Fruit fly (Drosophila melanogaster) whole organism, embryonic: Measurements from ENCODE around the gene Syx18.

ENCODE experiments used
- Aef1 ChIP-seq: fragments of 200-800 bp; sonication (Bioruptor generic); IDR thresholded peaks from 3 replicates; pipeline ENCODE4 v1.3.6; 2022; ENCODE audit warnings: missing biosample characterization, missing genetic modification characterization
- Bgb ChIP-seq: fragments of 200-800 bp; sonication (Bioruptor generic); IDR thresholded peaks from 2 replicates; pipeline ENCODE4 v1.3.6; 2022; ENCODE audit warnings: missing biosample characterization, missing genetic modification characterization; ENCODE audit not compliant: partially characterized antibody
- CG11456 ChIP-seq: fragments of 200-800 bp; sonication (Bioruptor generic); IDR thresholded peaks from 3 replicates; pipeline ENCODE4 v1.3.6; 2022; ENCODE audit warnings: missing biosample characterization, missing genetic modification characterization
- CG12391 ChIP-seq: fragments of 200-800 bp; sonication (Bioruptor generic); optimal IDR thresholded peaks from 3 replicates; lab custom pipeline; 2018; ENCODE audit warnings: missing biosample characterization, mild to moderate bottlenecking, missing genetic modification characterization, moderate library complexity
- CG12942 ChIP-seq: fragments of 200-800 bp; sonication (Bioruptor generic); optimal IDR thresholded peaks from 3 replicates; lab custom pipeline; 2016; ENCODE audit warnings: missing biosample characterization, missing genetic modification characterization
- CG13894 ChIP-seq: fragments of 200-800 bp; sonication (Bioruptor generic); optimal IDR thresholded peaks from 3 replicates; lab custom pipeline; 2018; ENCODE audit warnings: missing biosample characterization, mild to moderate bottlenecking, missing genetic modification characterization, moderate library complexity
- CG15601 ChIP-seq: fragments of 200-800 bp; sonication (Bioruptor generic); optimal IDR thresholded peaks from 3 replicates; lab custom pipeline; 2019; ENCODE audit warnings: missing biosample characterization, mild to moderate bottlenecking, missing genetic modification characterization, moderate library complexity
- CG16813 ChIP-seq: fragments of 200-800 bp; sonication (Bioruptor generic); IDR thresholded peaks from 3 replicates; pipeline ENCODE4 v1.3.6; 2022; ENCODE audit warnings: missing biosample characterization, missing genetic modification characterization; ENCODE audit not compliant: partially characterized antibody
- CG17912 ChIP-seq: fragments of 200-800 bp; sonication (Bioruptor generic); optimal IDR thresholded peaks from 2 replicates; lab custom pipeline; 2018; ENCODE audit warnings: missing biosample characterization, mild to moderate bottlenecking, missing genetic modification characterization
- CG1832 ChIP-seq: fragments of 200-800 bp; sonication (Bioruptor generic); optimal IDR thresholded peaks from 2 replicates; lab custom pipeline; 2017; ENCODE audit warnings: missing biosample characterization, mild to moderate bottlenecking, missing genetic modification characterization, inconsistent platforms
- CG18619 ChIP-seq: fragments of 200-800 bp; sonication (Bioruptor generic); optimal IDR thresholded peaks from 3 replicates; lab custom pipeline; 2017; ENCODE audit warnings: missing biosample characterization, mild to moderate bottlenecking, missing genetic modification characterization
- CG2199 ChIP-seq: fragments of 200-800 bp; sonication (Bioruptor generic); IDR thresholded peaks from 3 replicates; pipeline ENCODE4 v1.3.6; 2022; ENCODE audit warnings: missing biosample characterization, missing genetic modification characterization
- CG31365 ChIP-seq: fragments of 200-800 bp; sonication (Bioruptor generic); optimal IDR thresholded peaks from 2 replicates; lab custom pipeline; 2018; ENCODE audit warnings: missing biosample characterization, mild to moderate bottlenecking, missing genetic modification characterization
- CG4820 ChIP-seq: fragments of 200-800 bp; sonication (Bioruptor generic); optimal IDR thresholded peaks from 3 replicates; lab custom pipeline; 2016; ENCODE audit warnings: missing biosample characterization, missing genetic modification characterization
- Camta ChIP-seq: fragments of 200-800 bp; sonication (Bioruptor generic); optimal IDR thresholded peaks from 2 replicates; lab custom pipeline; 2016; ENCODE audit warnings: missing biosample characterization, missing genetic modification characterization
- D ChIP-seq, 2 experiments: fragments of 200-800 bp in 1 of 2; fragments of >200 bp in 1 of 2; sonication (Bioruptor generic) in 1 of 2; optimal IDR thresholded peaks; 2 replicates in 1 of 2; 3 replicates in 1 of 2; lab custom pipeline; 2017; ENCODE audit warnings: mild to moderate bottlenecking in 1 of 2, missing biosample characterization in 1 of 2, missing genetic modification characterization in 1 of 2, missing genetic modification reagents in 1 of 2
- H15 ChIP-seq: fragments of 200-800 bp; sonication (Bioruptor generic); IDR thresholded peaks from 3 replicates; pipeline ENCODE4 v1.3.6; 2022; ENCODE audit warnings: missing biosample characterization, missing genetic modification characterization
- HLH3B ChIP-seq: fragments of 200-800 bp; sonication (Bioruptor generic); IDR thresholded peaks from 2 replicates; pipeline ENCODE4 v1.3.6; 2022; ENCODE audit warnings: missing biosample characterization, missing genetic modification characterization
- HLH54F ChIP-seq: fragments of 200-800 bp; sonication (Bioruptor generic); optimal IDR thresholded peaks from 3 replicates; lab custom pipeline; 2016; ENCODE audit warnings: missing biosample characterization, missing genetic modification characterization
- Med ChIP-seq: fragments of 200-800 bp; sonication (Bioruptor generic); peaks from one replicate; lab custom pipeline; 2016; ENCODE audit warnings: missing biosample characterization, missing genetic modification characterization, mild to moderate bottlenecking, inconsistent platforms, moderate library complexity
- Meics ChIP-seq: fragments of 200-800 bp; sonication (Bioruptor generic); optimal IDR thresholded peaks from 2 replicates; lab custom pipeline; 2017; ENCODE audit warnings: missing biosample characterization, mild to moderate bottlenecking, missing genetic modification characterization
- Neu2 ChIP-seq: fragments of 200-800 bp; sonication (Bioruptor generic); optimal IDR thresholded peaks from 3 replicates; lab custom pipeline; 2016; ENCODE audit warnings: missing biosample characterization, missing genetic modification characterization, borderline replicate concordance
- Optix ChIP-seq: fragments of 200-800 bp; sonication (Bioruptor generic); IDR thresholded peaks from 3 replicates; pipeline ENCODE4 v1.3.6; 2022; ENCODE audit warnings: missing biosample characterization, missing genetic modification characterization
- Ptx1 ChIP-seq: fragments of 200-800 bp; sonication (Bioruptor generic); IDR thresholded peaks from 2 replicates; pipeline ENCODE4 v1.3.6; 2022; ENCODE audit warnings: missing biosample characterization, missing genetic modification characterization
- az2 ChIP-seq: fragments of 200-800 bp; sonication (Bioruptor generic); optimal IDR thresholded peaks from 3 replicates; lab custom pipeline; 2016; ENCODE audit warnings: missing biosample characterization, missing genetic modification characterization
- cad ChIP-seq: fragments of >200 bp; optimal IDR thresholded peaks from 2 replicates; lab custom pipeline; 2017; ENCODE audit warnings: missing biosample characterization, missing genetic modification characterization
- chn ChIP-seq: fragments of 200-800 bp; sonication (Bioruptor generic); optimal IDR thresholded peaks from 2 replicates; lab custom pipeline; 2016; ENCODE audit warnings: missing biosample characterization, missing genetic modification characterization
- esg ChIP-seq: fragments of 200-800 bp; sonication (Bioruptor generic); conservative IDR thresholded peaks from 2 replicates; pipeline ENCODE4 v1.3.6; 2022; ENCODE audit warnings: missing biosample characterization, missing genetic modification characterization
- fu2 ChIP-seq: fragments of 200-800 bp; sonication (Bioruptor generic); optimal IDR thresholded peaks from 2 replicates; lab custom pipeline; 2016; ENCODE audit warnings: missing biosample characterization, missing genetic modification characterization
- gcm ChIP-seq: fragments of 200-800 bp; sonication (Bioruptor generic); optimal IDR thresholded peaks from 2 replicates; lab custom pipeline; 2019; ENCODE audit warnings: missing biosample characterization, mild to moderate bottlenecking, missing genetic modification characterization, moderate library complexity
- hth ChIP-seq: fragments of >200 bp; optimal IDR thresholded peaks from 2 replicates; lab custom pipeline; 2017; ENCODE audit warnings: inconsistent platforms
- knrl ChIP-seq: fragments of 200-800 bp; sonication (Bioruptor generic); IDR thresholded peaks from 3 replicates; pipeline ENCODE4 v1.3.6; 2022; ENCODE audit warnings: missing biosample characterization, missing genetic modification characterization; ENCODE audit not compliant: partially characterized antibody
- lbe ChIP-seq: fragments of 200-800 bp; sonication (Bioruptor generic); optimal IDR thresholded peaks from 2 replicates; lab custom pipeline; 2016; ENCODE audit warnings: missing biosample characterization, mild to moderate bottlenecking, missing genetic modification characterization
- pho ChIP-seq: fragments of 200-800 bp; sonication (Bioruptor generic); optimal IDR thresholded peaks from 2 replicates; lab custom pipeline; 2016; ENCODE audit warnings: missing biosample characterization, missing genetic modification characterization
- pum ChIP-seq: fragments of 200-800 bp; sonication (Bioruptor generic); optimal IDR thresholded peaks from 2 replicates; lab custom pipeline; 2016; ENCODE audit warnings: missing biosample characterization, missing genetic modification characterization
- run ChIP-seq: fragments of 200-800 bp; sonication (Bioruptor generic); optimal IDR thresholded peaks from 3 replicates; lab custom pipeline; 2018; ENCODE audit warnings: missing biosample characterization, mild to moderate bottlenecking, missing genetic modification characterization
- scrt ChIP-seq: fragments of 200-800 bp; sonication (Bioruptor generic); optimal IDR thresholded peaks from 2 replicates; lab custom pipeline; 2018; ENCODE audit warnings: missing biosample characterization, mild to moderate bottlenecking, missing genetic modification characterization, moderate library complexity
- sens ChIP-seq: fragments of 200-800 bp; sonication (Bioruptor generic); peaks from one replicate; lab custom pipeline; 2016; ENCODE audit warnings: missing biosample characterization, missing genetic modification characterization
- seq ChIP-seq: fragments of 200-800 bp; sonication (Bioruptor generic); IDR thresholded peaks from 2 replicates; pipeline ENCODE4 v1.3.6; 2022; ENCODE audit warnings: missing biosample characterization, missing genetic modification characterization
- sisA ChIP-seq: fragments of 200-800 bp; sonication (Bioruptor generic); IDR thresholded peaks from 2 replicates; pipeline ENCODE4 v1.3.6; 2022; ENCODE audit warnings: missing biosample characterization, missing genetic modification characterization
- tna ChIP-seq: fragments of 200-800 bp; sonication (Bioruptor generic); IDR thresholded peaks from 2 replicates; pipeline ENCODE4 v1.3.6; 2022; ENCODE audit warnings: missing biosample characterization, missing genetic modification characterization; ENCODE audit not compliant: partially characterized antibody

Gene Syx18

dm6 chr3R:24626003-24626486 is 683 bp upstream of the Syx18 start (continued):
- TF ChIP-seq D (optimal IDR thresholded peaks at IDR 0.05; lab: Kevin White, UChicago) (no peak), D (GFP tag; optimal IDR thresholded peaks at IDR 0.05; lab: Kevin White, UChicago) (no peak), Meics (GFP tag; lab: Kevin White, UChicago) (peak; percentile 22), Med (GFP tag; lab: Kevin White, UChicago) (peak; percentile 82), pho (peak; percentile 18), Neu2 (GFP tag; lab: Kevin White, UChicago) (no peak), esg (GFP tag; lab: Robert Waterston, UW) (peak; percentile 23; the same call in 1 of the 2 replicates), cad (GFP tag; lab: Kevin White, UChicago) (no peak), run (tag; lab: Kevin White, UChicago) (no peak), scrt (GFP tag; lab: Kevin White, UChicago) (no peak), CG31365 (tag; lab: Kevin White, UChicago) (no peak), Aef1 (peak; percentile 26; the same call in 1 of the 3 replicates)

- TF ChIP-seq CG4820 (GFP tag; lab: Kevin White, UChicago), result no peak
- no peak for TF ChIP-seq CG11456 (GFP tag; lab: Robert Waterston, UW)
- TF ChIP-seq CG17912 (GFP tag; lab: Kevin White, UChicago), result no peak
- peak; percentile 33 for TF ChIP-seq sens (GFP tag; lab: Kevin White, UChicago)
- 0 out of 3 replicates have a peak, but pooled peaks have one; percentile 15 for TF ChIP-seq knrl (GFP tag; lab: Robert Waterston, UW)
- no peak for TF ChIP-seq az2 (GFP tag; lab: Kevin White, UChicago)
- 0 out of 2 replicates have a peak, but pooled peaks have one; percentile 10 for TF ChIP-seq seq (GFP tag; lab: Robert Waterston, UW)
- no peak for TF ChIP-seq Ptx1 (GFP tag; lab: Robert Waterston, UW)
- TF ChIP-seq CG16813 (GFP tag; lab: Robert Waterston, UW), result no peak
- TF ChIP-seq CG13894, result no peak
- no peak for TF ChIP-seq CG12942
- TF ChIP-seq pum (GFP tag; lab: Kevin White, UChicago), result no peak
- TF ChIP-seq HLH54F (GFP tag; lab: Kevin White, UChicago), result no peak
- no peak for TF ChIP-seq chn (GFP tag; lab: Kevin White, UChicago)
- TF ChIP-seq CG15601, result no peak
- TF ChIP-seq hth, result no peak
- TF ChIP-seq CG1832 (GFP tag; lab: Kevin White, UChicago), result peak; percentile 4
- TF ChIP-seq tna (GFP tag; lab: Robert Waterston, UW), result no peak
- no peak for TF ChIP-seq sisA (GFP tag; lab: Robert Waterston, UW)
- TF ChIP-seq Camta (GFP tag; lab: Kevin White, UChicago), result no peak
- no peak for TF ChIP-seq CG12391 (tag; lab: Kevin White, UChicago)
- TF ChIP-seq CG2199 (GFP tag; lab: Robert Waterston, UW), result peak; percentile 44; the same call in 1 of the 3 replicates
- TF ChIP-seq fu2, result no peak
- no peak for TF ChIP-seq CG18619 (GFP tag; lab: Kevin White, UChicago)
- no peak for TF ChIP-seq Bgb
- TF ChIP-seq gcm (GFP tag; lab: Kevin White, UChicago), result peak; percentile 75
- no peak for TF ChIP-seq Optix (GFP tag; lab: Robert Waterston, UW)
- TF ChIP-seq lbe (GFP tag; lab: Kevin White, UChicago), result no peak
- TF ChIP-seq H15 (GFP tag; lab: Robert Waterston, UW), result no peak
- TF ChIP-seq HLH3B (GFP tag; lab: Robert Waterston, UW), result 0 out of 2 replicates have a peak, but pooled peaks have one; percentile 4
- TF ChIP-seq Med (GFP tag; lab: Kevin White, UChicago), result peak; percentile 53
Measured at dm6 chr3R:24620569-24620968, 4.8 kb downstream of the Syx18 start.
